Worm (Caenorhabditis elegans) whole organism, early embryonic: ENCODE measurements around the gene C24H10.3.

Experiments used
- B0310.2 ChIP-seq: sonication (generic microtip); optimal IDR thresholded peaks from 2 replicates; lab custom pipeline; 2016; ENCODE audit warnings: mild to moderate bottlenecking, missing genetic modification characterization, missing compliant biosample characterization
- F13C5.2 ChIP-seq: sonication (generic microtip); optimal IDR thresholded peaks from 2 replicates; lab custom pipeline; 2017; ENCODE audit warnings: mild to moderate bottlenecking, missing genetic modification characterization, inconsistent platforms, missing compliant biosample characterization
- aly-1 ChIP-seq: sonication (generic microtip); optimal IDR thresholded peaks from 2 replicates; lab custom pipeline; 2016; ENCODE audit warnings: missing genetic modification characterization, missing compliant biosample characterization
- ama-1 ChIP-seq: fragments of 150-350 bp; optimal IDR thresholded peaks from 2 replicates; lab custom pipeline; 2014
- ceh-13 ChIP-seq: fragments of 200-800 bp; sonication (Bioruptor generic); optimal IDR thresholded peaks from 2 replicates; lab custom pipeline; 2018; ENCODE audit warnings: mild to moderate bottlenecking, missing genetic modification characterization, missing compliant biosample characterization
- ceh-36 ChIP-seq: sonication (generic microtip); optimal IDR thresholded peaks from 2 replicates; lab custom pipeline; 2016; ENCODE audit warnings: missing genetic modification characterization, inconsistent platforms, missing compliant biosample characterization
- ets-7 ChIP-seq: sonication (generic microtip); optimal IDR thresholded peaks from 2 replicates; lab custom pipeline; 2016; ENCODE audit warnings: missing genotype, missing genetic modification characterization, missing compliant biosample characterization
- flt-1 ChIP-seq: fragments of 200-800 bp; sonication (Bioruptor generic); IDR thresholded peaks from 2 replicates; pipeline ENCODE4 v1.3.6; 2022; ENCODE audit warnings: missing genetic modification characterization, missing compliant biosample characterization
- hmbx-1 ChIP-seq: sonication (generic microtip); optimal IDR thresholded peaks from 2 replicates; lab custom pipeline; 2016; ENCODE audit warnings: mild to moderate bottlenecking, missing genetic modification characterization, missing compliant biosample characterization
- hmg-4 ChIP-seq: fragments of 200-800 bp; sonication (Bioruptor generic); optimal IDR thresholded peaks from 2 replicates; lab custom pipeline; 2018; ENCODE audit warnings: mild to moderate bottlenecking, missing genetic modification characterization, missing compliant biosample characterization
- hnd-1 ChIP-seq: sonication (generic microtip); optimal IDR thresholded peaks from 2 replicates; lab custom pipeline; 2016; ENCODE audit warnings: missing genetic modification characterization, missing compliant biosample characterization
- pes-1 ChIP-seq: fragments of 200-800 bp; sonication (Bioruptor generic); IDR thresholded peaks from 2 replicates; pipeline ENCODE4 v1.3.6; 2022; ENCODE audit warnings: missing genetic modification reagents, missing genetic modification characterization, missing compliant biosample characterization
- scrt-1 ChIP-seq: fragments of 200-800 bp; sonication (Bioruptor generic); IDR thresholded peaks from 2 replicates; pipeline ENCODE4 v1.3.6; 2022; ENCODE audit warnings: missing genetic modification characterization, missing compliant biosample characterization
- sea-1 ChIP-seq: fragments of 200-800 bp; sonication (Bioruptor generic); conservative IDR thresholded peaks from 2 replicates; pipeline ENCODE4 v1.3.6; 2022; ENCODE audit warnings: missing genetic modification characterization, missing compliant biosample characterization
- tbx-11 ChIP-seq: fragments of 200-800 bp; sonication (Bioruptor generic); IDR thresholded peaks from 2 replicates; pipeline ENCODE4 v1.3.6; 2022; ENCODE audit warnings: missing genetic modification characterization, missing compliant biosample characterization
- tbx-37 ChIP-seq: fragments of 200-800 bp; sonication (Bioruptor generic); conservative IDR thresholded peaks from 2 replicates; pipeline ENCODE4 v1.3.6; 2022; ENCODE audit warnings: missing genetic modification reagents, missing genetic modification characterization, missing compliant biosample characterization
- tra-4 ChIP-seq: sonication (generic microtip); optimal IDR thresholded peaks from 2 replicates; lab custom pipeline; 2017; ENCODE audit warnings: missing genetic modification characterization, missing compliant biosample characterization

The C24H10.3 gene

ce11 chrX:5060756-5061155, at the start of gene C24H10.3:
Gene C24H10.3 (plus strand): TSS chrX:5061056.
- TF ChIP-seq tra-4 (tag; lab: Kevin White, UChicago) (no peak), hmg-4 (no peak), ceh-36 (tag; lab: Kevin White, UChicago) (no peak), flt-1 (GFP tag; lab: Robert Waterston, UW) (no peak), scrt-1 (GFP tag; lab: Robert Waterston, UW) (no peak), F13C5.2 (tag; lab: Kevin White, UChicago) (no peak), aly-1 (tag; lab: Kevin White, UChicago) (no peak)

- TF ChIP-seq B0310.2 (tag; lab: Kevin White, UChicago) (no peak), ama-1 (lab: Kevin White, UChicago) (no peak), tra-4 (tag; lab: Kevin White, UChicago) (no peak), flt-1 (GFP tag; lab: Robert Waterston, UW) (no peak), ets-7 (no peak), sea-1 (no peak), hnd-1 (tag; lab: Kevin White, UChicago) (no peak), ceh-13 (GFP tag; lab: Kevin White, UChicago) (no peak), hmbx-1 (tag; lab: Kevin White, UChicago) (no peak), ceh-36 (tag; lab: Kevin White, UChicago) (no peak), hmg-4 (no peak)
Measured at ce11 chrX:5013826-5014225, 47.0 kb upstream of the C24H10.3 start, which contains the start of gene ZC449.7. Gene ZC449.7 (plus strand): TSS chrX:5014074.

- TF ChIP-seq hmbx-1 (tag; lab: Kevin White, UChicago) = no peak
- TF ChIP-seq ceh-13 (GFP tag; lab: Kevin White, UChicago) = no peak
- TF ChIP-seq tbx-37 = no peak
- TF ChIP-seq flt-1 (GFP tag; lab: Robert Waterston, UW) = no peak
- TF ChIP-seq sea-1 = no peak
- no peak for TF ChIP-seq ceh-36 (tag; lab: Kevin White, UChicago)
- TF ChIP-seq hmg-4 = no peak
- no peak for TF ChIP-seq ets-7
- TF ChIP-seq pes-1 (GFP tag; lab: Robert Waterston, UW) = no peak
- no peak for TF ChIP-seq tra-4 (tag; lab: Kevin White, UChicago)
- no peak for TF ChIP-seq tbx-11 (GFP tag; lab: Robert Waterston, UW)
- TF ChIP-seq aly-1 (tag; lab: Kevin White, UChicago) = no peak
- no peak for TF ChIP-seq hnd-1 (tag; lab: Kevin White, UChicago)
- TF ChIP-seq scrt-1 (GFP tag; lab: Robert Waterston, UW) = no peak
- TF ChIP-seq ama-1 (lab: Kevin White, UChicago) = no peak
- no peak for TF ChIP-seq B0310.2 (tag; lab: Kevin White, UChicago)
- no peak for TF ChIP-seq F13C5.2 (tag; lab: Kevin White, UChicago)
Measured at ce11 chrX:5015775-5016174, 45.1 kb upstream of the C24H10.3 start, which contains the start of gene ZC449.8. Gene ZC449.8 (plus strand): TSS chrX:5016075.

- TF ChIP-seq tbx-37 (no peak), F13C5.2 (tag; lab: Kevin White, UChicago) (no peak), ets-7 (no peak), scrt-1 (GFP tag; lab: Robert Waterston, UW) (no peak), tbx-11 (GFP tag; lab: Robert Waterston, UW) (no peak), hmbx-1 (tag; lab: Kevin White, UChicago) (no peak), flt-1 (GFP tag; lab: Robert Waterston, UW) (no peak), ama-1 (lab: Kevin White, UChicago) (no peak), aly-1 (tag; lab: Kevin White, UChicago) (no peak), pes-1 (GFP tag; lab: Robert Waterston, UW) (no peak), hmg-4 (no peak), ceh-36 (tag; lab: Kevin White, UChicago) (no peak), B0310.2 (tag; lab: Kevin White, UChicago) (no peak), hnd-1 (tag; lab: Kevin White, UChicago) (no peak), sea-1 (no peak), ceh-13 (GFP tag; lab: Kevin White, UChicago) (no peak), tra-4 (tag; lab: Kevin White, UChicago) (no peak)
Measured at ce11 chrX:5017591-5017990, 43.3 kb upstream of the C24H10.3 start, which contains the start of gene sek-3. Gene sek-3 (plus strand): TSS chrX:5017891.

ce11 chrX:5018062-5018653, 42.7 kb upstream of the C24H10.3 start:
- TF ChIP-seq sea-1 = no peak
- no peak for TF ChIP-seq ceh-13 (GFP tag; lab: Kevin White, UChicago)
- no peak for TF ChIP-seq B0310.2 (tag; lab: Kevin White, UChicago)
- TF ChIP-seq hmbx-1 (tag; lab: Kevin White, UChicago) = no peak
- no peak for TF ChIP-seq hmg-4
- no peak for TF ChIP-seq hnd-1 (tag; lab: Kevin White, UChicago)
- TF ChIP-seq tbx-11 (GFP tag; lab: Robert Waterston, UW) = no peak
- no peak for TF ChIP-seq tra-4 (tag; lab: Kevin White, UChicago)
- no peak for TF ChIP-seq F13C5.2 (tag; lab: Kevin White, UChicago)
- TF ChIP-seq ama-1 (lab: Kevin White, UChicago) = no peak
- no peak for TF ChIP-seq scrt-1 (GFP tag; lab: Robert Waterston, UW)
- TF ChIP-seq flt-1 (GFP tag; lab: Robert Waterston, UW) = no peak
- no peak for TF ChIP-seq ets-7
- no peak for TF ChIP-seq ceh-36 (tag; lab: Kevin White, UChicago)
- TF ChIP-seq pes-1 (GFP tag; lab: Robert Waterston, UW) = no peak
- TF ChIP-seq aly-1 (tag; lab: Kevin White, UChicago) = no peak
- TF ChIP-seq tbx-37 = no peak

DNA sequence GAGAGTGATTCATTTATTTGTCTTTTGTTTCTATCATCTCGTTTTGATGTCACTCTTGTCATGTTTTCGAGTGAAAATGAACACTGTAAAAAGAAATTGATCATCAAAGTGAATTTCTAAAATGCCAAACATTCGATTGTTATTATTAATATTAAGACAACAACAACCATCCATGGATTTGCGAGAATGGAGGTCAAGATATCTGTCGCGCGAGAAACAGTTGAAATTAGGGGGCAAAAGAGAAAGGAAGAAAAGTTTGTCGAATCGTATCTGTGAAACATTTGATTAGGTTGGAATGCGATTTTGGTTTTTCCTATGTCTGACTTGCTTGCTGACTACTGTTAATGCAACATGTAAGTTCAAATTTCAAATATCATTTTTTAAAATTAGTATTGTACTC, 39.9 kb upstream of the C24H10.3 start, which contains the start of gene ZC449.2:
ZC449.2 (plus strand) TSS at position 290 of the 400 bp plus-strand sequence.
- TF ChIP-seq hmbx-1 (tag; lab: Kevin White, UChicago) (no peak), tbx-37 (no peak), ceh-36 (tag; lab: Kevin White, UChicago) (no peak), tra-4 (tag; lab: Kevin White, UChicago) (no peak), sea-1 (no peak), hmg-4 (no peak), hnd-1 (tag; lab: Kevin White, UChicago) (no peak), flt-1 (GFP tag; lab: Robert Waterston, UW) (no peak), ceh-13 (GFP tag; lab: Kevin White, UChicago) (no peak), aly-1 (tag; lab: Kevin White, UChicago) (no peak), tbx-11 (GFP tag; lab: Robert Waterston, UW) (no peak), ets-7 (no peak), B0310.2 (tag; lab: Kevin White, UChicago) (no peak), F13C5.2 (tag; lab: Kevin White, UChicago) (no peak), scrt-1 (GFP tag; lab: Robert Waterston, UW) (no peak), ama-1 (lab: Kevin White, UChicago) (no peak), pes-1 (GFP tag; lab: Robert Waterston, UW) (no peak)
